Worm (Caenorhabditis elegans) whole organism, young adult: ENCODE results near the gene arv-1.

Experiments used
- B0035.1 ChIP-seq: sonication (generic microtip); optimal IDR thresholded peaks from 2 replicates; lab custom pipeline; 2016; ENCODE audit warnings: missing genetic modification characterization, mild to moderate bottlenecking, missing compliant biosample characterization, missing genotype, missing genetic modification reagents
- aptf-3 ChIP-seq: fragments of 200-800 bp; sonication (Bioruptor generic); IDR thresholded peaks from 2 replicates; pipeline ENCODE4 v1.3.6; 2022; ENCODE audit warnings: missing genetic modification characterization, missing compliant biosample characterization

DNA sequence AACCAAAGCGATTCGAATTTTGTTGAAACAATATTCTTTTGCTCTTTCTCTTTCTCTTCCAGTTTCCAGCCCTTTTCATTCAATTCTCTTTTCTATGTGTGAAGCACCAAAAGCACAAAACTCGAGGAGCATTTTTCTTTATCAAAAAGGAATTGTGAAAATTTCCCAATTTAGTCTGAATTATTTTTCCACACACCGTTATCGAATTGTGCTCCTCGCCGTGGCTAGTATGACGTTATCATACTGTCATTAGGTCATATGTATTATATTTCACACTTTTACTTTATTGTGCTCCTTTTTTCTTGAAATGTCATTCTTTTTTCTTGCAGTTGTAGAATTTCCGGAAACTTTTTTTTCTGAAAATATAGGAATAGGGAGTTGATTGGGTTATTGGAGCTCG is 21.0 kb upstream of the arv-1 start:
- no peak for TF ChIP-seq B0035.1 (tag; lab: Kevin White, UChicago)
- no peak for TF ChIP-seq aptf-3
